Worm (Caenorhabditis elegans) whole organism, L1 larva: Measurements from ENCODE around the gene clic-1.

Experiments
- ceh-82 ChIP-seq, 3 experiments: fragments of 150-350 bp in 1 of 3; sonication (generic microtip) in 2 of 3; optimal IDR thresholded peaks; 2 replicates each; lab custom pipeline; 2014 to 2017; ENCODE audit warnings: missing biosample characterization in 3 of 3, missing genetic modification characterization in 3 of 3
- efl-1 ChIP-seq, 4 experiments: fragments of 150-350 bp; optimal IDR thresholded peaks in 3 of 4; peaks in 1 of 4; 1 replicate in 1 of 4; 2 replicates in 3 of 4; lab custom pipeline; 2014; ENCODE audit warnings: missing biosample characterization in 2 of 4, missing genetic modification characterization in 2 of 4, missing genetic modification reagents in 2 of 4
- elt-3 ChIP-seq, 6 experiments: fragments of 150-350 bp in 1 of 6; sonication (generic microtip); optimal IDR thresholded peaks; 2 replicates each; lab custom pipeline; 2017 to 2018; ENCODE audit warnings: missing biosample characterization in 6 of 6, missing genetic modification characterization in 6 of 6, inconsistent platforms in 1 of 6
- fos-1 ChIP-seq: fragments of 150-350 bp; optimal IDR thresholded peaks from 2 replicates; lab custom pipeline; 2014; ENCODE audit warnings: missing biosample characterization, missing genetic modification characterization
- nhr-11 ChIP-seq: fragments of 150-350 bp; optimal IDR thresholded peaks from 2 replicates; lab custom pipeline; 2014; ENCODE audit warnings: missing biosample characterization, missing genetic modification characterization
- nhr-20 ChIP-seq: sonication (generic microtip); optimal IDR thresholded peaks from 2 replicates; lab custom pipeline; 2016; ENCODE audit warnings: mild to moderate bottlenecking, missing genetic modification characterization, missing compliant biosample characterization
- nhr-237 ChIP-seq: fragments of 150-350 bp; optimal IDR thresholded peaks from 2 replicates; lab custom pipeline; 2014; ENCODE audit warnings: missing biosample characterization, missing genetic modification characterization
- nhr-47 ChIP-seq: sonication (generic microtip); optimal IDR thresholded peaks from 2 replicates; lab custom pipeline; 2016; ENCODE audit warnings: mild to moderate bottlenecking, missing genetic modification characterization, moderate library complexity, missing compliant biosample characterization
- nhr-77 ChIP-seq: fragments of 150-350 bp; optimal IDR thresholded peaks from 2 replicates; lab custom pipeline; 2014; ENCODE audit warnings: missing biosample characterization, missing genetic modification characterization
- snpc-4 ChIP-seq: fragments of 150-350 bp; optimal IDR thresholded peaks from 2 replicates; lab custom pipeline; 2014; ENCODE audit warnings: missing biosample characterization, missing genetic modification characterization
- unc-98 ChIP-seq: fragments of 200-800 bp; sonication (Bioruptor generic); IDR thresholded peaks from 2 replicates; pipeline ENCODE4 v1.3.6; 2022; ENCODE audit warnings: missing genetic modification characterization, missing compliant biosample characterization
- zip-4 ChIP-seq: fragments of 200-800 bp; sonication (Bioruptor generic); optimal IDR thresholded peaks from 2 replicates; lab custom pipeline; 2018; ENCODE audit warnings: mild to moderate bottlenecking, missing genetic modification characterization, moderate library complexity, missing compliant biosample characterization
- ztf-4 ChIP-seq: fragments of 150-350 bp; optimal IDR thresholded peaks from 2 replicates; lab custom pipeline; 2014; ENCODE audit warnings: missing biosample characterization, missing genetic modification characterization

DNA sequence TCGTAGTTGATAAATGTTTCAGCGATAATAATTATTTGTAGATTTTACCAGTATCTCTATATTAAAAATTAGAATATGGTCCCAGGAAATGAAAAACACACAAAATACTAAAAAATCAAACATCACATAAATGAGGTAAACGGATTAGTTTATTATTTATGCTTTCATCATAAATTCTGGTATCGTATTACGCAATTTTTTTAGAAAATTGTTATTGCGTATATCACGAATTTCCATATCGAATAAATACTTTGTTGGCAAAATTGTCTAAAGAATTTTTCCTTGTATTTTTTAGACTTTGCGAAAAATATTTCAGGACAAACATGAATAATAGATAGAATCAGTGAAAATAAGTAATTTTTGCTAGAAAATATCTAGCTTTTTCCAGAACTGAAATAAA is 8.5 kb downstream of the clic-1 start:
- no peak for TF ChIP-seq ceh-82 (tag; optimal IDR thresholded peaks at IDR 0.05; lab: Kevin White, UChicago)
- no peak for TF ChIP-seq efl-1 (optimal IDR thresholded peaks at IDR 0.05; lab: Kevin White, UChicago)
- TF ChIP-seq efl-1 (GFP tag; optimal IDR thresholded peaks at IDR 0.05 in 1 of 2; lab: Kevin White, UChicago) = no peak
- no peak for TF ChIP-seq nhr-77 (tag; lab: Kevin White, UChicago)
- TF ChIP-seq snpc-4 = no peak
- TF ChIP-seq nhr-237 (tag; lab: Kevin White, UChicago) = no peak
- no peak for TF ChIP-seq ztf-4 (tag; lab: Kevin White, UChicago)
- no peak for TF ChIP-seq fos-1 (tag; lab: Kevin White, UChicago)
- no peak for TF ChIP-seq nhr-11 (tag; lab: Kevin White, UChicago)
- no peak for TF ChIP-seq zip-4 (GFP tag; lab: Kevin White, UChicago)
- no peak for TF ChIP-seq elt-3 (tag; optimal IDR thresholded peaks at IDR 0.05; lab: Kevin White, UChicago)
- TF ChIP-seq unc-98 (GFP tag; lab: Robert Waterston, UW) = no peak
- no peak for TF ChIP-seq nhr-20 (tag; lab: Kevin White, UChicago)
- TF ChIP-seq nhr-47 = no peak
